Fruit fly (Drosophila melanogaster) whole organism, embryonic: ENCODE results near the gene Pex14.

Experiments used
- Atf-2 ChIP-seq: fragments of 200-800 bp; sonication (Bioruptor generic); optimal IDR thresholded peaks from 2 replicates; lab custom pipeline; 2016; ENCODE audit warnings: missing biosample characterization, missing genetic modification characterization
- CG10274 ChIP-seq: fragments of 200-800 bp; sonication (Bioruptor generic); optimal IDR thresholded peaks from 3 replicates; lab custom pipeline; 2017; ENCODE audit warnings: missing biosample characterization, mild to moderate bottlenecking, missing genetic modification characterization
- CG11560 ChIP-seq: fragments of 200-800 bp; sonication (Bioruptor generic); IDR thresholded peaks from 3 replicates; pipeline ENCODE4 v1.3.6; 2022; ENCODE audit warnings: missing biosample characterization, missing genetic modification characterization
- CG12942 ChIP-seq: fragments of 200-800 bp; sonication (Bioruptor generic); optimal IDR thresholded peaks from 3 replicates; lab custom pipeline; 2016; ENCODE audit warnings: missing biosample characterization, missing genetic modification characterization
- CG13296 ChIP-seq: fragments of 200-800 bp; sonication (Bioruptor generic); optimal IDR thresholded peaks from 3 replicates; lab custom pipeline; 2018; ENCODE audit warnings: missing biosample characterization, mild to moderate bottlenecking, missing genetic modification characterization
- CG14860 ChIP-seq: fragments of 200-800 bp; sonication (Bioruptor generic); IDR thresholded peaks from 3 replicates; pipeline ENCODE4 v1.3.6; 2022; ENCODE audit warnings: missing biosample characterization, missing genetic modification characterization; ENCODE audit not compliant: partially characterized antibody
- CG1647 ChIP-seq: fragments of 200-800 bp; sonication (Bioruptor generic); optimal IDR thresholded peaks from 3 replicates; lab custom pipeline; 2016; ENCODE audit warnings: missing biosample characterization, missing genetic modification characterization
- CG17186 ChIP-seq: fragments of 200-800 bp; sonication (Bioruptor generic); optimal IDR thresholded peaks from 3 replicates; lab custom pipeline; 2017; ENCODE audit warnings: missing biosample characterization, missing genetic modification reagents, missing genetic modification characterization
- CG17359 ChIP-seq: fragments of 200-800 bp; sonication (Bioruptor generic); optimal IDR thresholded peaks from 3 replicates; lab custom pipeline; 2018; ENCODE audit warnings: missing biosample characterization, mild to moderate bottlenecking, missing genetic modification characterization, moderate library complexity
- CG18476 ChIP-seq: fragments of 200-800 bp; sonication (Bioruptor generic); optimal IDR thresholded peaks from 2 replicates; lab custom pipeline; 2016; ENCODE audit warnings: missing biosample characterization, mild to moderate bottlenecking, missing genetic modification characterization
- CG18764 ChIP-seq: fragments of 200-800 bp; sonication (Bioruptor generic); optimal IDR thresholded peaks from 3 replicates; lab custom pipeline; 2016; ENCODE audit warnings: missing biosample characterization, missing genetic modification characterization
- CG32532 ChIP-seq: fragments of 200-800 bp; sonication (Bioruptor generic); IDR thresholded peaks from 2 replicates; pipeline ENCODE4 v1.3.6; 2022; ENCODE audit warnings: missing biosample characterization, missing genetic modification characterization
- CG3407 ChIP-seq: fragments of 200-800 bp; sonication (Bioruptor generic); optimal IDR thresholded peaks from 2 replicates; lab custom pipeline; 2018; ENCODE audit warnings: missing biosample characterization, mild to moderate bottlenecking, missing genetic modification characterization
- CG6254 ChIP-seq: fragments of 200-800 bp; sonication (Bioruptor generic); optimal IDR thresholded peaks from 3 replicates; lab custom pipeline; 2017; ENCODE audit warnings: mild to moderate bottlenecking, missing biosample characterization, missing genetic modification reagents, missing genetic modification characterization
- CG9609 ChIP-seq: fragments of 200-800 bp; sonication (Bioruptor generic); optimal IDR thresholded peaks from 3 replicates; lab custom pipeline; 2016; ENCODE audit warnings: missing biosample characterization, missing genetic modification characterization
- Dfd ChIP-seq, 2 experiments: fragments of >200 bp; optimal IDR thresholded peaks; 2 replicates each; lab custom pipeline; 2017; ENCODE audit warnings: missing biosample characterization in 2 of 2, missing genetic modification characterization in 2 of 2
- Eip74EF ChIP-seq, 2 experiments: fragments of 200-800 bp in 1 of 2; fragments of >200 bp in 1 of 2; sonication (Bioruptor generic) in 1 of 2; optimal IDR thresholded peaks; 2 replicates each; lab custom pipeline; 2017 to 2019; ENCODE audit warnings: missing biosample characterization in 2 of 2, missing genetic modification characterization in 2 of 2, mild to moderate bottlenecking in 1 of 2, moderate library complexity in 1 of 2
- Ets97D ChIP-seq: fragments of 200-800 bp; sonication (Bioruptor generic); optimal IDR thresholded peaks from 3 replicates; lab custom pipeline; 2016; ENCODE audit warnings: missing biosample characterization, missing genetic modification characterization
- Fer3 ChIP-seq: fragments of 200-800 bp; sonication (Bioruptor generic); optimal IDR thresholded peaks from 2 replicates; lab custom pipeline; 2018; ENCODE audit warnings: missing biosample characterization, mild to moderate bottlenecking, missing genetic modification characterization, moderate library complexity
- H2.0 ChIP-seq: fragments of 200-800 bp; sonication (Bioruptor generic); IDR thresholded peaks from 2 replicates; pipeline ENCODE4 v1.3.6; 2022; ENCODE audit warnings: missing biosample characterization, missing genetic modification characterization
- Hmx ChIP-seq: fragments of 200-800 bp; sonication (Bioruptor generic); optimal IDR thresholded peaks from 2 replicates; lab custom pipeline; 2016; ENCODE audit warnings: missing biosample characterization, missing genetic modification characterization
- MBD-R2 ChIP-seq: fragments of 200-800 bp; sonication (Bioruptor generic); IDR thresholded peaks from 2 replicates; pipeline ENCODE4 v1.3.6; 2022; ENCODE audit warnings: missing biosample characterization, missing genetic modification characterization
- Ptx1 ChIP-seq: fragments of 200-800 bp; sonication (Bioruptor generic); IDR thresholded peaks from 2 replicates; pipeline ENCODE4 v1.3.6; 2022; ENCODE audit warnings: missing biosample characterization, missing genetic modification characterization
- Ravus ChIP-seq: fragments of 200-800 bp; sonication (Bioruptor generic); IDR thresholded peaks from 2 replicates; pipeline ENCODE4 v1.3.6; 2022; ENCODE audit warnings: missing biosample characterization, missing genetic modification characterization
- Rfx ChIP-seq: fragments of 200-800 bp; sonication (Bioruptor generic); IDR thresholded peaks from 2 replicates; pipeline ENCODE4 v1.3.6; 2022; ENCODE audit warnings: missing biosample characterization, missing genetic modification characterization
- ash1 ChIP-seq: fragments of 200-800 bp; sonication (Bioruptor generic); optimal IDR thresholded peaks from 2 replicates; lab custom pipeline; 2018; ENCODE audit warnings: missing biosample characterization, mild to moderate bottlenecking, missing genetic modification characterization
- bab2 ChIP-seq: fragments of 200-800 bp; sonication (Bioruptor generic); optimal IDR thresholded peaks from 2 replicates; lab custom pipeline; 2016; ENCODE audit warnings: missing biosample characterization, missing genetic modification characterization
- bbx ChIP-seq: fragments of 200-800 bp; sonication (Bioruptor generic); IDR thresholded peaks from 2 replicates; pipeline ENCODE4 v1.3.6; 2022; ENCODE audit warnings: missing biosample characterization, missing genetic modification characterization; ENCODE audit not compliant: partially characterized antibody
- chif ChIP-seq, 2 experiments: fragments of 200-800 bp; sonication (Bioruptor generic); optimal IDR thresholded peaks; 3 replicates each; lab custom pipeline; 2016; ENCODE audit warnings: missing biosample characterization in 2 of 2, missing genetic modification characterization in 2 of 2
- crol ChIP-seq: fragments of 200-800 bp; sonication (Bioruptor generic); IDR thresholded peaks from 2 replicates; pipeline ENCODE4 v1.3.6; 2022; ENCODE audit warnings: missing biosample characterization, missing genetic modification characterization
- dimm ChIP-seq: fragments of 200-800 bp; sonication (Bioruptor generic); IDR thresholded peaks from 2 replicates; pipeline ENCODE4 v1.3.6; 2022; ENCODE audit warnings: missing biosample characterization, missing genetic modification characterization
- fu2 ChIP-seq: fragments of 200-800 bp; sonication (Bioruptor generic); optimal IDR thresholded peaks from 2 replicates; lab custom pipeline; 2016; ENCODE audit warnings: missing biosample characterization, missing genetic modification characterization
- gem ChIP-seq: fragments of 200-800 bp; sonication (Bioruptor generic); optimal IDR thresholded peaks from 2 replicates; lab custom pipeline; 2019; ENCODE audit warnings: missing biosample characterization, mild to moderate bottlenecking, missing genetic modification characterization, moderate library complexity
- h ChIP-seq: fragments of >200 bp; optimal IDR thresholded peaks from 2 replicates; lab custom pipeline; 2017
- ham ChIP-seq: fragments of 200-800 bp; sonication (Bioruptor generic); IDR thresholded peaks from 2 replicates; pipeline ENCODE4 v1.3.6; 2022; ENCODE audit warnings: missing biosample characterization, missing genetic modification characterization
- inv ChIP-seq: fragments of 200-800 bp; sonication (Bioruptor generic); IDR thresholded peaks from 2 replicates; pipeline ENCODE4 v1.3.6; 2022; ENCODE audit warnings: missing biosample characterization, missing genetic modification characterization; ENCODE audit not compliant: partially characterized antibody
- otp ChIP-seq: fragments of 200-800 bp; sonication (Bioruptor generic); IDR thresholded peaks from 3 replicates; pipeline ENCODE4, ENCODE4 v1.3.6; 2022; ENCODE audit warnings: missing biosample characterization, missing genetic modification characterization
- pan ChIP-seq, 4 experiments: fragments of >200 bp in 3 of 4; fragments of 200-800 bp in 1 of 4; sonication (Bioruptor generic) in 1 of 4; optimal IDR thresholded peaks in 3 of 4; IDR thresholded peaks in 1 of 4; 2 replicates each; pipeline versions ENCODE4 v1.3.6 to Lab custom; 2017 to 2022; ENCODE audit warnings: missing biosample characterization in 2 of 4, missing genetic modification characterization in 2 of 4, mixed read lengths in 1 of 4
- pzg ChIP-seq: fragments of 200-800 bp; sonication (Bioruptor generic); optimal IDR thresholded peaks from 3 replicates; lab custom pipeline; 2018; ENCODE audit warnings: missing biosample characterization, mild to moderate bottlenecking, missing genetic modification characterization, moderate library complexity
- trh ChIP-seq: fragments of 200-800 bp; sonication (Bioruptor generic); optimal IDR thresholded peaks from 2 replicates; lab custom pipeline; 2016; ENCODE audit warnings: missing biosample characterization, missing genetic modification characterization
- zfh2 ChIP-seq: fragments of 200-800 bp; sonication (Bioruptor generic); optimal IDR thresholded peaks from 2 replicates; lab custom pipeline; 2016; ENCODE audit warnings: missing biosample characterization, missing genetic modification characterization

The Pex14 gene

DNA sequence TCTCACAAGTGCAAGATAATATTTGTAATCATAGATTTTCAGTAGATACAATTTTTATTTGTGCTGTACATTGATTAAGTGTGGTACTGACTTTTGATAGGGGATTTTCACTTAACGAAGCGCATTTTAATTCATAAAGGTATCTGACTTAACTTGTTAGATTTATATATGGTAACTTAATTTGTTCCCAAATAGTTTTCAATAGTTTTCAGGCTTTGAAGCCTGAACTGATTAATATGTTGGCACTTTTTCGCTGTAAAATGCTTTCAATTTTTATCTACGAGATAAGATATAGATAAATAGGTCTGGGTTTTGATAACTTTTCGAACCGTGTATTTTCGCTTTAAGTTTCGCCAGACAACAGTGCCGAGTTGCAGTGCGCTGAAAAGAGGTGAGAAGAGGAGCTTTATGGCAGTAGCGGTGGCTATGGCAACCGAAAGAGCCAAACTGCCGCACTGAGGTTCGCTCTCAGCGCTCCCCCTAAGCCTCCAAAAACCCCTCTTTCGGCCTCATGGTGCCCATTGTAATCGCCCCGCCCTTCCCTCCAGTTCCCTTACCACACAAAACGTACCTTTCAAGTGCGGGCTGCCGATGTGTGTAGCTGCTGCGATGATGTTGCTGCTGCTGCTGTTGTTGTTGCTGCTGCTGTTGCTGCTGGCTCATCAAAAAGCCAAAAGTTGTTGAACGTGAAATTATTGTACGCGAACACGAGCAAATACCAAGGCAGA, 44.9 kb upstream of the Pex14 start (continued):
- no peak for TF ChIP-seq trh (GFP tag; lab: Kevin White, UChicago)

DNA sequence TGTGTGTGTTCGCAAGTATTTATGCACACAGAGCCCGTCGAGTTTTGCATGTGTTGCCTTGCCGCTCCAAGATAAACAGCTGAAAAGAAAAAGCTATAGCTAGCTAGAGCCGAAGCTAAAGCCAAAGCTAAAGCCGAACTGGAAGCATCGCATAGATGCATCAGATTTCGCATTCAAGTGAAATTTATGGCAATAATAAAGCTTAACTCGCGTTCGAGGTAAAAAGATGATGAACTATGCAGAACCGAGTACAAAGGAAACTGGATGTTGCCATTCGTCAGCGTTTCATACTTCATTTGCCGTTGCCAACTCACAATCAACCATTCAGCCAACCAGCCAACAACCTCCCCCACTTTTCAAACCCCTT, 44.4 kb upstream of the Pex14 start:
- TF ChIP-seq Hmx (GFP tag; lab: Kevin White, UChicago) (no peak), CG10274 (GFP tag; lab: Kevin White, UChicago) (no peak), pzg (GFP tag; lab: Kevin White, UChicago) (no peak), MBD-R2 (GFP tag; lab: Robert Waterston, UW) (no peak), ham (GFP tag; lab: Robert Waterston, UW) (no peak), CG1647 (no peak), Ravus (GFP tag; lab: Robert Waterston, UW) (no peak), CG17359 (tag; lab: Kevin White, UChicago) (no peak), bab2 (GFP tag; lab: Kevin White, UChicago) (no peak), CG3407 (GFP tag; lab: Kevin White, UChicago) (no peak), gem (tag; lab: Kevin White, UChicago) (no peak), Dfd (GFP tag; optimal IDR thresholded peaks at IDR 0.05; lab: Kevin White, UChicago) (no peak)

DNA sequence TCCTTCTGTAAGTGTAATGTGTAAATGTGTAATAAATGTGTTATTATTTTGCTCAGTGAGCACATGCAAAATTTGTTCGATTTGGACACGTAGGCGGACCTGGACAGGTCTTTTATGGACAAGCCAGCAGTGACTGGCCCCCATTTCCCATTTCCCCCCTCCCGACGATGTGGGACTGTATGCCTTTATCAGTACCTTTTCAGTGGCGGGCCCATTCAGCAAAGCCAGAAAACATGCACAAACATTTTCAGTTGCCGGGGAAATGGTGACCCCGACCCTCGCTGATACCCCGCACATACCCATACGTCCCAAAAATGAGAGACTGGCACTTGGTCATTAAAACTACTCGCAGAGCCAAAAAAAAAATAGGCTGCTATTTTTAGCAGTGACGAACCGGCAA, 42.3 kb upstream of the Pex14 start:
- TF ChIP-seq CG17186 (GFP tag; lab: Kevin White, UChicago), result no peak
- no peak for TF ChIP-seq zfh2 (GFP tag; lab: Kevin White, UChicago)
- no peak for TF ChIP-seq Fer3
- TF ChIP-seq Eip74EF (GFP tag; optimal IDR thresholded peaks at IDR 0.05; lab: Kevin White, UChicago), result no peak
- no peak for TF ChIP-seq Ets97D
- TF ChIP-seq Ptx1 (GFP tag; lab: Robert Waterston, UW), result no peak
- no peak for TF ChIP-seq ash1 (GFP tag; lab: Kevin White, UChicago)
- TF ChIP-seq CG12942, result no peak
- no peak for TF ChIP-seq inv (GFP tag; lab: Robert Waterston, UW)
- no peak for TF ChIP-seq pan (optimal IDR thresholded peaks at IDR 0.05; lab: Kevin White, UChicago)
- TF ChIP-seq pan (GFP tag; optimal IDR thresholded peaks at IDR 0.05 in 1 of 2, IDR thresholded peaks at IDR 0.05 in 1 of 2), result no peak
- TF ChIP-seq CG18764 (GFP tag; lab: Kevin White, UChicago), result no peak
- TF ChIP-seq H2.0, result 0 out of 2 replicates have a peak, but pooled peaks have one; percentile 12
- TF ChIP-seq CG6254 (GFP tag; lab: Kevin White, UChicago), result no peak
- no peak for TF ChIP-seq CG9609 (GFP tag; lab: Kevin White, UChicago)
- no peak for TF ChIP-seq CG11560 (tag; lab: Robert Waterston, UW)
- TF ChIP-seq fu2, result no peak
- no peak for TF ChIP-seq bbx
- no peak for TF ChIP-seq chif (GFP tag; optimal IDR thresholded peaks at IDR 0.05; lab: Kevin White, UChicago)
- 0 out of 2 replicates have a peak, but pooled peaks have one; percentile 7 for TF ChIP-seq Rfx (GFP tag; lab: Robert Waterston, UW)
- no peak for TF ChIP-seq h (lab: Kevin White, UChicago)
- TF ChIP-seq dimm (GFP tag; lab: Robert Waterston, UW), result no peak
- TF ChIP-seq CG18476 (GFP tag; lab: Kevin White, UChicago), result no peak
- no peak for TF ChIP-seq Atf-2 (GFP tag; lab: Kevin White, UChicago)
- 0 out of 3 replicates have a peak, but pooled peaks have one; percentile 39 for TF ChIP-seq otp
- no peak for TF ChIP-seq CG14860 (GFP tag; lab: Robert Waterston, UW)
- TF ChIP-seq CG32532, result 0 out of 2 replicates have a peak, but pooled peaks have one; percentile 9
- no peak for TF ChIP-seq CG13296 (GFP tag; lab: Kevin White, UChicago)
- peak; percentile 63 for TF ChIP-seq crol
